Fruit fly (Drosophila melanogaster): ENCODE data around the gene CG9147.

CG9147 gene

dm6 chr2L:6062382-6063082 lies 3.3 kb upstream of the CG9147 start, which contains the start of the genes ND-51 and CG13994 (continued):
- TF ChIP-seq CG2875 (GFP tag; optimal IDR thresholded peaks at IDR 0.05) (peak; percentile 69), Trl (optimal IDR thresholded peaks at IDR 0.05) (no peak), Trl (GFP tag; optimal IDR thresholded peaks at IDR 0.05) (peak; percentile 89), pros (GFP tag; optimal IDR thresholded peaks at IDR 0.05) (no peak), Dp (GFP tag; optimal IDR thresholded peaks at IDR 0.05) (peak; percentile 15), Doc3 (GFP tag; IDR thresholded peaks at IDR 0.05; ENCODE audit: partially characterized antibody) (no peak), Awh (GFP tag; IDR thresholded peaks at IDR 0.05) (peak; percentile 69), Ptx1 (GFP tag; IDR thresholded peaks at IDR 0.05) (peak; percentile 88), CG43689 (GFP tag; IDR thresholded peaks at IDR 0.05) (no peak), CG1233 (GFP tag; optimal IDR thresholded peaks at IDR 0.05) (peak; percentile 51), CG10431 (GFP tag; optimal IDR thresholded peaks at IDR 0.05) (no peak), CG7745 (tag; optimal IDR thresholded peaks at IDR 0.05) (peak; percentile 74), Max (GFP tag; optimal IDR thresholded peaks at IDR 0.05) (peak; percentile 74), CG18619 (GFP tag; optimal IDR thresholded peaks at IDR 0.05) (peak; percentile 61), CG13424 (tag; optimal IDR thresholded peaks at IDR 0.05) (peak; percentile 82), cwo (GFP tag; optimal IDR thresholded peaks at IDR 0.05) (peak; percentile 70), CG3281 (GFP tag; optimal IDR thresholded peaks at IDR 0.05) (peak; percentile 80), Elba2 (GFP tag; optimal IDR thresholded peaks at IDR 0.05) (peak; percentile 94), sob (GFP tag; IDR thresholded peaks at IDR 0.05) (peak; percentile 91), CG12236 (GFP tag; optimal IDR thresholded peaks at IDR 0.05) (peak; percentile 51), Eip74EF (GFP tag; optimal IDR thresholded peaks at IDR 0.05) (no peak), NK7.1 (GFP tag; optimal IDR thresholded peaks at IDR 0.05) (peak; percentile 57), CG17829 (tag; optimal IDR thresholded peaks at IDR 0.05) (peak; percentile 88), Myb (GFP tag; optimal IDR thresholded peaks at IDR 0.05) (peak; percentile 68), CG14050 (GFP tag; IDR thresholded peaks at IDR 0.05) (peak; percentile 64), BtbVII (GFP tag; optimal IDR thresholded peaks at IDR 0.05) (peak; percentile 55), hkb (optimal IDR thresholded peaks at IDR 0.05) (no peak), hkb (GFP tag; IDR thresholded peaks at IDR 0.05) (peak; percentile 84), Six4 (GFP tag; optimal IDR thresholded peaks at IDR 0.05) (peak; percentile 78), CG7357 (GFP tag; IDR thresholded peaks at IDR 0.05) (peak; percentile 73), fru (optimal IDR thresholded peaks at IDR 0.05) (no peak), Mad (GFP tag; optimal IDR thresholded peaks at IDR 0.05) (peak; percentile 93), stwl (tag; optimal IDR thresholded peaks at IDR 0.05) (peak; percentile 94), CG4730 (GFP tag; IDR thresholded peaks at IDR 0.05) (peak; percentile 73), unpg (GFP tag; optimal IDR thresholded peaks at IDR 0.05) (peak; percentile 85), Deaf1 (tag; optimal IDR thresholded peaks at IDR 0.05) (no peak), Atf6 (GFP tag; IDR thresholded peaks at IDR 0.05) (peak; percentile 76), exex (tag; optimal IDR thresholded peaks at IDR 0.05) (peak; percentile 73), CG33557 (GFP tag; optimal IDR thresholded peaks at IDR 0.05) (peak; percentile 70), shn (GFP tag; optimal IDR thresholded peaks at IDR 0.05) (peak; percentile 76), CG17328 (GFP tag; IDR thresholded peaks at IDR 0.05) (peak; percentile 79), CoRest (tag; optimal IDR thresholded peaks at IDR 0.05) (peak; percentile 90), sd (tag; optimal IDR thresholded peaks at IDR 0.05) (no peak), lilli (GFP tag; optimal IDR thresholded peaks at IDR 0.05) (peak; percentile 93), Bdp1 (GFP tag; optimal IDR thresholded peaks at IDR 0.05) (peak; percentile 69), CG12155 (GFP tag; optimal IDR thresholded peaks at IDR 0.05) (peak; percentile 81), crc (GFP tag; optimal IDR thresholded peaks at IDR 0.05) (peak; percentile 71), CG9609 (GFP tag; optimal IDR thresholded peaks at IDR 0.05) (peak; percentile 82), psq (GFP tag; optimal IDR thresholded peaks at IDR 0.05) (peak; percentile 17), CG11085 (GFP tag; IDR thresholded peaks at IDR 0.05) (peak; percentile 82), CG30020 (tag; optimal IDR thresholded peaks at IDR 0.05) (peak; percentile 97)

All from whole organism, embryonic.